Fruit fly (Drosophila melanogaster): ENCODE measurements around the gene Jarid2.

dm6 chr3L:9504530-9504929, 27.7 kb downstream of the Jarid2 start:
- TF ChIP-seq Vsx2 (GFP tag; optimal IDR thresholded peaks at IDR 0.05; ENCODE audit: partially characterized antibody) (no peak), h (GFP tag; optimal IDR thresholded peaks at IDR 0.05) (no peak), CG9705 (GFP tag; optimal IDR thresholded peaks at IDR 0.05) (no peak), Hr78 (GFP tag; optimal IDR thresholded peaks at IDR 0.05) (no peak), foxo (GFP tag; optimal IDR thresholded peaks at IDR 0.05) (no peak), CrebA (GFP tag; optimal IDR thresholded peaks at IDR 0.05; ENCODE audit: borderline replicate concordance) (no peak)
